Worm (Caenorhabditis elegans) whole organism, L2 larva: ENCODE data around the gene sre-32.

Experiments
- C34F6.9 ChIP-seq: fragments of 150-350 bp; optimal IDR thresholded peaks from 2 replicates; lab custom pipeline; 2014; ENCODE audit warnings: missing biosample characterization, missing genetic modification characterization
- R02D3.7 ChIP-seq: fragments of 150-350 bp; optimal IDR thresholded peaks from 2 replicates; lab custom pipeline; 2014; ENCODE audit warnings: missing biosample characterization, missing genetic modification characterization
- Y55F3AM.14 ChIP-seq: fragments of 200-800 bp; sonication (Bioruptor generic); optimal IDR thresholded peaks from 2 replicates; lab custom pipeline; 2018; ENCODE audit warnings: mild to moderate bottlenecking, missing genetic modification characterization, missing compliant biosample characterization
- ZK546.5 ChIP-seq: sonication (generic microtip); optimal IDR thresholded peaks from 2 replicates; lab custom pipeline; 2017; ENCODE audit warnings: missing biosample characterization, missing genetic modification characterization
- alr-1 ChIP-seq: fragments of 150-350 bp; optimal IDR thresholded peaks from 2 replicates; lab custom pipeline; 2014; ENCODE audit warnings: missing biosample characterization, missing genetic modification characterization
- ama-1 ChIP-seq: fragments of 150-350 bp; optimal IDR thresholded peaks from 2 replicates; lab custom pipeline; 2018; ENCODE audit warnings: inconsistent platforms
- blmp-1 ChIP-seq: sonication (generic microtip); optimal IDR thresholded peaks from 2 replicates; lab custom pipeline; 2017; ENCODE audit warnings: missing genetic modification characterization, mild to moderate bottlenecking, missing compliant biosample characterization, antibody characterized with exemption, moderate library complexity; ENCODE audit not compliant: insufficient read depth
- ceh-16 ChIP-seq: fragments of 150-350 bp; optimal IDR thresholded peaks from 2 replicates; lab custom pipeline; 2014; ENCODE audit warnings: missing biosample characterization, missing genetic modification characterization
- dmd-4 ChIP-seq: sonication (generic microtip); optimal IDR thresholded peaks from 2 replicates; lab custom pipeline; 2017; ENCODE audit warnings: missing biosample characterization, missing genetic modification characterization
- egl-27 ChIP-seq: sonication (generic microtip); optimal IDR thresholded peaks from 3 replicates; lab custom pipeline; 2017; ENCODE audit warnings: missing biosample characterization, missing genetic modification reagents, missing genetic modification characterization
- fos-1 ChIP-seq: fragments of 150-350 bp; optimal IDR thresholded peaks from 2 replicates; lab custom pipeline; 2014; ENCODE audit warnings: missing biosample characterization, missing genetic modification characterization
- gmeb-1 ChIP-seq: fragments of 150-350 bp; optimal IDR thresholded peaks from 2 replicates; lab custom pipeline; 2014; ENCODE audit warnings: missing biosample characterization, missing genetic modification characterization
- lin-11 ChIP-seq: fragments of 150-350 bp; sonication (generic microtip); optimal IDR thresholded peaks from 2 replicates; lab custom pipeline; 2014; ENCODE audit warnings: missing biosample characterization, missing genetic modification characterization, inconsistent platforms, mixed read lengths
- lsy-2 ChIP-seq, 2 experiments: fragments of 150-350 bp in 1 of 2; sonication (generic microtip) in 1 of 2; optimal IDR thresholded peaks; 2 replicates each; lab custom pipeline; 2014 to 2017; ENCODE audit warnings: missing biosample characterization in 2 of 2, missing genetic modification characterization in 2 of 2
- mbf-1 ChIP-seq: sonication (generic microtip); optimal IDR thresholded peaks from 2 replicates; lab custom pipeline; 2017; ENCODE audit warnings: missing biosample characterization, missing genetic modification characterization
- mdl-1 ChIP-seq, 2 experiments: fragments of 150-350 bp in 1 of 2; sonication (generic microtip) in 1 of 2; optimal IDR thresholded peaks; 2 replicates each; lab custom pipeline; 2017; ENCODE audit warnings: missing biosample characterization in 2 of 2, missing genetic modification characterization in 2 of 2
- nhr-11 ChIP-seq: fragments of 150-350 bp; optimal IDR thresholded peaks from 2 replicates; lab custom pipeline; 2014; ENCODE audit warnings: missing biosample characterization, missing genetic modification characterization
- nhr-129 ChIP-seq: fragments of 150-350 bp; optimal IDR thresholded peaks from 2 replicates; lab custom pipeline; 2014; ENCODE audit warnings: missing biosample characterization, missing genetic modification characterization
- nhr-21 ChIP-seq: fragments of 150-350 bp; optimal IDR thresholded peaks from 2 replicates; lab custom pipeline; 2014; ENCODE audit warnings: missing biosample characterization, missing genetic modification characterization
- nhr-23 ChIP-seq: fragments of 150-350 bp; optimal IDR thresholded peaks from 2 replicates; lab custom pipeline; 2014; ENCODE audit warnings: missing biosample characterization, missing genetic modification reagents, missing genetic modification characterization
- nhr-237 ChIP-seq: fragments of 150-350 bp; optimal IDR thresholded peaks from 2 replicates; lab custom pipeline; 2014; ENCODE audit warnings: missing biosample characterization, missing genetic modification characterization
- nhr-6 ChIP-seq: fragments of 150-350 bp; optimal IDR thresholded peaks from 2 replicates; lab custom pipeline; 2014; ENCODE audit warnings: missing biosample characterization, missing genetic modification characterization
- nhr-77 ChIP-seq: fragments of 150-350 bp; optimal IDR thresholded peaks from 2 replicates; lab custom pipeline; 2014; ENCODE audit warnings: missing biosample characterization, missing genetic modification characterization
- sem-4 ChIP-seq: fragments of 150-350 bp; optimal IDR thresholded peaks from 2 replicates; lab custom pipeline; 2014; ENCODE audit warnings: missing biosample characterization, missing genetic modification reagents, missing genetic modification characterization
- sma-3 ChIP-seq: sonication (generic microtip); optimal IDR thresholded peaks from 2 replicates; lab custom pipeline; 2016; ENCODE audit warnings: missing genetic modification reagents, missing genetic modification characterization, missing compliant biosample characterization
- sma-9 ChIP-seq, 2 experiments: fragments of 150-350 bp in 1 of 2; sonication (generic microtip) in 1 of 2; optimal IDR thresholded peaks; 2 replicates each; lab custom pipeline; 2014 to 2016; ENCODE audit warnings: missing genetic modification characterization in 2 of 2, mild to moderate bottlenecking in 1 of 2, missing biosample characterization in 1 of 2, missing compliant biosample characterization in 1 of 2, missing genetic modification reagents in 1 of 2, moderate library complexity in 1 of 2
- unc-39 ChIP-seq: fragments of 150-350 bp; optimal IDR thresholded peaks from 2 replicates; lab custom pipeline; 2014; ENCODE audit warnings: missing biosample characterization, missing genetic modification characterization
- unc-62 ChIP-seq: fragments of 150-350 bp; optimal IDR thresholded peaks from 2 replicates; lab custom pipeline; 2014; ENCODE audit warnings: missing biosample characterization, missing genetic modification reagents, missing genetic modification characterization
- ztf-1 ChIP-seq: fragments of 200-800 bp; sonication (Bioruptor generic); conservative IDR thresholded peaks from 2 replicates; pipeline ENCODE4 v1.3.6; 2022; ENCODE audit warnings: missing genetic modification characterization, missing compliant biosample characterization
- ztf-4 ChIP-seq: fragments of 150-350 bp; optimal IDR thresholded peaks from 2 replicates; lab custom pipeline; 2014; ENCODE audit warnings: missing biosample characterization, missing genetic modification characterization

The sre-32 gene

DNA sequence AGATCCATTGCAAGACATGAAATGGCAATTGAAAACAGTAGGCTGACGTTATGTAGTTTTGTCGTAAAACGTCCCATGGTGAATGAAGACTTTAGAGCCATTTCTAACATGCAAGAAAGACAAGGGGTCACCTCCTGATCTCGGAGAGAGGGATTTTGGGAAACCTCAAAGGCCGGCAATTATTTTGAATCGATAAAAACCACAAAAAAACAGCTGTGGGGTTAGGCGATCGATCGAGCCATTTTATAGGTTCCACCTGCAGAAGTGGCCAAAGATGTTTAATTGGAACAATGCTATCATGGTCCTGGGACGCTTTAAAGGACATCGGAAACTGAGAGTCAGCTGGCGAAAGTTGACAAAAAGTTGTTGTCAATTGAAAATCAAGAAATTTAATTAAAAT lies 41.7 kb downstream of the sre-32 start, which contains the start of gene Y57A10C.11:
TSS of gene Y57A10C.11 (minus strand) at position 101 of the 400 bp plus-strand sequence.
- TF ChIP-seq nhr-237, result no peak
- TF ChIP-seq nhr-77, result no peak
- no peak for TF ChIP-seq R02D3.7
- no peak for TF ChIP-seq alr-1 (tag; lab: Kevin White, UChicago)
- no peak for TF ChIP-seq nhr-23 (tag; lab: Kevin White, UChicago)
- TF ChIP-seq C34F6.9 (tag; lab: Kevin White, UChicago), result no peak
- TF ChIP-seq gmeb-1 (tag; lab: Kevin White, UChicago), result no peak
- TF ChIP-seq unc-62, result no peak
- no peak for TF ChIP-seq mdl-1 (tag; optimal IDR thresholded peaks at IDR 0.05; lab: Kevin White, UChicago)
- no peak for TF ChIP-seq nhr-21
- TF ChIP-seq egl-27, result no peak
- TF ChIP-seq Y55F3AM.14 (GFP tag; lab: Kevin White, UChicago), result no peak
- TF ChIP-seq sem-4 (tag; lab: Kevin White, UChicago), result no peak
- no peak for TF ChIP-seq ztf-4 (tag; lab: Kevin White, UChicago)
- no peak for TF ChIP-seq ztf-1 (GFP tag; lab: Robert Waterston, UW)

DNA sequence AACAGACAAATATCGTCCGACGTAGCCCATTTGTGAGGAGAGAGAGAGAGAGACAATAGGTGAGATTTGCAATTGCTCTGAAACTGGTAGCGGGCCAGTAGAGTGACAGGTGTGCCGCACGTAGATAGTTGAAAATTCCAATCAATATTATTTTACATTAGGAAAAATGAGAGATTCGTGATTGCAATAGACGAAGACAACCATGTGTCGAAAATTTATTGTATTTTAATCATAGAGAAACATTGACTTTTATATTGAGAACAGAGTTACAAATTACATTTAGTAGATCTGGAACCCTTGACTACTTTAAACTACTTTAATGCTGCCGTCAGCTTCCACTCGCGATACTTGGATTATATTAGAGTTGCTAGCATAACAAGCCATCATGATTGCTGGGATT lies 44.1 kb downstream of the sre-32 start, which contains the start of gene Y57A10C.1:
TSS of gene Y57A10C.1 (minus strand) at position 101 of the 400 bp plus-strand sequence.
- TF ChIP-seq nhr-11 (tag; lab: Kevin White, UChicago) (no peak), sma-3 (GFP tag; lab: Kevin White, UChicago) (no peak), mbf-1 (tag; lab: Kevin White, UChicago) (no peak), lin-11 (tag; lab: Kevin White, UChicago) (no peak), dmd-4 (tag; lab: Kevin White, UChicago) (no peak), nhr-21 (no peak), ztf-4 (tag; lab: Kevin White, UChicago) (no peak), nhr-6 (no peak), sem-4 (tag; lab: Kevin White, UChicago) (no peak), ama-1 (lab: Kevin White, UChicago) (no peak), nhr-129 (no peak), gmeb-1 (tag; lab: Kevin White, UChicago) (no peak), sma-9 (GFP tag; optimal IDR thresholded peaks at IDR 0.05; lab: Kevin White, UChicago) (no peak), sma-9 (tag; optimal IDR thresholded peaks at IDR 0.05; lab: Kevin White, UChicago) (no peak)

DNA sequence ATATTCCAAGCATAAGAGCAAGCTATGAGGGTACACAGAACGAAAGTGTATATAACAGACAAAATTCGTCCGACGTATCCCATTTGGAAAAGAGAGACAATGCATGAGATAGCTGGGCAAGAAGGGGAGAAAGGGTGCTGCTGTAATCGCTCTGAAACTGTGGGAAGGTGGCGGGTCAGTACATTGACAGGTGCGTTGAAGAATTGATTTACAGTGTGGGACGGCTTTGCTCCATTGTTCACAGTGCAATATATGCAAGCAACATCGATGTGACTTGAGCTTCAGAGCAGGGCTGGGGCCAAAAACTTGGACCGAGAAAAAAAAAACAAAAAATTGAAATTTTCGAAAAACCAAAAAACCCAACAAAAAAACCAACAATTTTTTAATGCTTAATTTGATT lies 46.4 kb downstream of the sre-32 start, which contains the start of gene F57G9.3:
TSS of gene F57G9.3 (minus strand) at position 101 of the 400 bp plus-strand sequence.
- no peak for TF ChIP-seq nhr-237
- no peak for TF ChIP-seq dmd-4 (tag; lab: Kevin White, UChicago)
- TF ChIP-seq ztf-1 (GFP tag; lab: Robert Waterston, UW), result no peak
- TF ChIP-seq gmeb-1 (tag; lab: Kevin White, UChicago), result no peak
- no peak for TF ChIP-seq nhr-21
- no peak for TF ChIP-seq Y55F3AM.14 (GFP tag; lab: Kevin White, UChicago)
- no peak for TF ChIP-seq ceh-16 (tag; lab: Kevin White, UChicago)
- TF ChIP-seq unc-62, result no peak
- no peak for TF ChIP-seq lsy-2 (tag; optimal IDR thresholded peaks at IDR 0.05; lab: Kevin White, UChicago)
- TF ChIP-seq egl-27, result no peak
- TF ChIP-seq nhr-129, result no peak
- TF ChIP-seq C34F6.9 (tag; lab: Kevin White, UChicago), result no peak
- TF ChIP-seq, all 48 proteins: peak for 0

DNA sequence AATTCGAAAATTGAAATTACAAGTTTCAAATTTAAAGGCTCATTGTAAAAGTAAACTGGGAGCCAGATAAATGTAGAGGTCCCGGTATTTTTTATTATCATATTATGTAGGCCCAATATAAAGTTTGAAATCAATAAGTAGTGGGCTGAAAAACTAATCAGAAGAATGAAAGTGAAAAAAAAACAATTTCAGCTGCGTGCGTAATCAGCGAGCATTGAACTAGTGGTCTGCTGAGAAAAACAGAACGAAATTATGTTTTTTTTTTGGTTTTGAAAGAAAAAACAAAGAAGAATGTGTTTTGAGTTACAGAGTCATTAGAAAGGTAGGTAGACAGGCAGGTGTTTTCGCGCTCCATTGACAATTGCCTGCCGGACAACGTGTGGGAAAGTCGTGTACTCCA lies 47.8 kb downstream of the sre-32 start, which contains the start of gene sre-31:
TSS of gene sre-31 (minus strand) at position 101 of the 400 bp plus-strand sequence.
- TF ChIP-seq unc-39, result no peak
- TF ChIP-seq blmp-1 (tag; lab: Kevin White, UChicago), result no peak
- TF ChIP-seq, all 48 proteins: peak for 0

DNA sequence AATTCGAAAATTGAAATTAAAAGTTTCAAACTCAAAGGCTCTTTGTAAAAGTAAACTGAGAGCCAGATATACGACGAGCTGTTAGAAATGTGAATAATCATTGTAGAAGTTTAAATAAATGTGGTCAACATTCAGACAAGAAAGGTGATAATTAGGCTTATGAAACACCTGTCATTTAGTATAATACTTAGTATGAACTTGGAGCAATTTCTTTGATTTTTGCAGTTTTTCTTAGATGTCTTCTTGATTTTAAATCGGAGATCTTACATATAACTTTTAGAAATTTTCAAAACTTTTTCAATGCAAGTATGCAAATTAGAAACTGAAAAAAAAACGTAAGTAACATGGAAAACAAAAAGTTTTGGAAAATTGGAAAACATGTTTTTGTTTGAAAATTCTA lies 50.1 kb downstream of the sre-32 start, which contains the start of gene sre-30:
TSS of gene sre-30 (minus strand) at position 101 of the 400 bp plus-strand sequence.
- TF ChIP-seq ZK546.5 (tag; lab: Kevin White, UChicago) (no peak), sma-3 (GFP tag; lab: Kevin White, UChicago) (no peak), ztf-1 (GFP tag; lab: Robert Waterston, UW) (no peak), blmp-1 (tag; lab: Kevin White, UChicago) (no peak), dmd-4 (tag; lab: Kevin White, UChicago) (no peak), fos-1 (no peak), lin-11 (tag; lab: Kevin White, UChicago) (no peak), mbf-1 (tag; lab: Kevin White, UChicago) (no peak)
